Worm (Caenorhabditis elegans) whole organism, early embryonic: ENCODE data around the gene dagl-2.

ENCODE experiments used
- B0310.2 ChIP-seq: sonication (generic microtip); optimal IDR thresholded peaks from 2 replicates; lab custom pipeline; 2016; ENCODE audit warnings: mild to moderate bottlenecking, missing genetic modification characterization, missing compliant biosample characterization
- F13C5.2 ChIP-seq: sonication (generic microtip); optimal IDR thresholded peaks from 2 replicates; lab custom pipeline; 2017; ENCODE audit warnings: mild to moderate bottlenecking, missing genetic modification characterization, inconsistent platforms, missing compliant biosample characterization
- aly-1 ChIP-seq: sonication (generic microtip); optimal IDR thresholded peaks from 2 replicates; lab custom pipeline; 2016; ENCODE audit warnings: missing genetic modification characterization, missing compliant biosample characterization
- ama-1 ChIP-seq: fragments of 150-350 bp; optimal IDR thresholded peaks from 2 replicates; lab custom pipeline; 2014
- ceh-13 ChIP-seq: fragments of 200-800 bp; sonication (Bioruptor generic); optimal IDR thresholded peaks from 2 replicates; lab custom pipeline; 2018; ENCODE audit warnings: mild to moderate bottlenecking, missing genetic modification characterization, missing compliant biosample characterization
- ceh-36 ChIP-seq: sonication (generic microtip); optimal IDR thresholded peaks from 2 replicates; lab custom pipeline; 2016; ENCODE audit warnings: missing genetic modification characterization, inconsistent platforms, missing compliant biosample characterization
- ets-7 ChIP-seq: sonication (generic microtip); optimal IDR thresholded peaks from 2 replicates; lab custom pipeline; 2016; ENCODE audit warnings: missing genotype, missing genetic modification characterization, missing compliant biosample characterization
- flt-1 ChIP-seq: fragments of 200-800 bp; sonication (Bioruptor generic); IDR thresholded peaks from 2 replicates; pipeline ENCODE4 v1.3.6; 2022; ENCODE audit warnings: missing genetic modification characterization, missing compliant biosample characterization
- hmbx-1 ChIP-seq: sonication (generic microtip); optimal IDR thresholded peaks from 2 replicates; lab custom pipeline; 2016; ENCODE audit warnings: mild to moderate bottlenecking, missing genetic modification characterization, missing compliant biosample characterization
- hmg-4 ChIP-seq: fragments of 200-800 bp; sonication (Bioruptor generic); optimal IDR thresholded peaks from 2 replicates; lab custom pipeline; 2018; ENCODE audit warnings: mild to moderate bottlenecking, missing genetic modification characterization, missing compliant biosample characterization
- hnd-1 ChIP-seq: sonication (generic microtip); optimal IDR thresholded peaks from 2 replicates; lab custom pipeline; 2016; ENCODE audit warnings: missing genetic modification characterization, missing compliant biosample characterization
- pes-1 ChIP-seq: fragments of 200-800 bp; sonication (Bioruptor generic); IDR thresholded peaks from 2 replicates; pipeline ENCODE4 v1.3.6; 2022; ENCODE audit warnings: missing genetic modification reagents, missing genetic modification characterization, missing compliant biosample characterization
- scrt-1 ChIP-seq: fragments of 200-800 bp; sonication (Bioruptor generic); IDR thresholded peaks from 2 replicates; pipeline ENCODE4 v1.3.6; 2022; ENCODE audit warnings: missing genetic modification characterization, missing compliant biosample characterization
- sea-1 ChIP-seq: fragments of 200-800 bp; sonication (Bioruptor generic); conservative IDR thresholded peaks from 2 replicates; pipeline ENCODE4 v1.3.6; 2022; ENCODE audit warnings: missing genetic modification characterization, missing compliant biosample characterization
- tbx-11 ChIP-seq: fragments of 200-800 bp; sonication (Bioruptor generic); IDR thresholded peaks from 2 replicates; pipeline ENCODE4 v1.3.6; 2022; ENCODE audit warnings: missing genetic modification characterization, missing compliant biosample characterization
- tbx-37 ChIP-seq: fragments of 200-800 bp; sonication (Bioruptor generic); conservative IDR thresholded peaks from 2 replicates; pipeline ENCODE4 v1.3.6; 2022; ENCODE audit warnings: missing genetic modification reagents, missing genetic modification characterization, missing compliant biosample characterization
- tra-4 ChIP-seq: sonication (generic microtip); optimal IDR thresholded peaks from 2 replicates; lab custom pipeline; 2017; ENCODE audit warnings: missing genetic modification characterization, missing compliant biosample characterization

Gene dagl-2

ce11 chrIII:783254-783753 is at the start of gene dagl-2, which contains the start of gene ppm-1.G:
dagl-2 (minus strand) TSS chrIII:783305.
ppm-1.G (plus strand) TSS chrIII:783703.
- TF ChIP-seq F13C5.2 (tag; lab: Kevin White, UChicago) (peak; percentile 33), pes-1 (GFP tag; lab: Robert Waterston, UW) (peak; percentile 64; the same call in 1 of the 2 replicates), tbx-37 (peak; percentile 48; the same call in 1 of the 2 replicates), tra-4 (tag; lab: Kevin White, UChicago) (no peak), ceh-36 (tag; lab: Kevin White, UChicago) (no peak)

ce11 chrIII:831961-832360 is 48.9 kb upstream of the dagl-2 start, which contains the start of gene ceeh-1:
ceeh-1 (minus strand) TSS chrIII:832277.
- no peak for TF ChIP-seq B0310.2 (tag; lab: Kevin White, UChicago)
- no peak for TF ChIP-seq hnd-1
- no peak for TF ChIP-seq ceh-36 (tag; lab: Kevin White, UChicago)

- no peak for TF ChIP-seq aly-1 (tag; lab: Kevin White, UChicago)
- TF ChIP-seq F13C5.2 (tag; lab: Kevin White, UChicago) = no peak
- TF ChIP-seq hmbx-1 = no peak
- no peak for TF ChIP-seq sea-1
- no peak for TF ChIP-seq ets-7
- no peak for TF ChIP-seq hnd-1
- TF ChIP-seq flt-1 = no peak
- TF ChIP-seq ceh-13 (GFP tag; lab: Kevin White, UChicago) = no peak
- TF ChIP-seq tra-4 (tag; lab: Kevin White, UChicago) = no peak
- no peak for TF ChIP-seq scrt-1 (GFP tag; lab: Robert Waterston, UW)
- no peak for TF ChIP-seq pes-1 (GFP tag; lab: Robert Waterston, UW)
- TF ChIP-seq hmg-4 (GFP tag; lab: Kevin White, UChicago) = no peak
- TF ChIP-seq tbx-37 = no peak
- no peak for TF ChIP-seq B0310.2 (tag; lab: Kevin White, UChicago)
- TF ChIP-seq ceh-36 (tag; lab: Kevin White, UChicago) = no peak
- no peak for TF ChIP-seq ama-1 (lab: Kevin White, UChicago)
- no peak for TF ChIP-seq tbx-11 (GFP tag; lab: Robert Waterston, UW)
Measured at ce11 chrIII:825256-825655, 42.2 kb upstream of the dagl-2 start.

- TF ChIP-seq flt-1 (no peak), B0310.2 (tag; lab: Kevin White, UChicago) (no peak), aly-1 (tag; lab: Kevin White, UChicago) (no peak), ceh-36 (tag; lab: Kevin White, UChicago) (no peak), hmbx-1 (no peak), ama-1 (lab: Kevin White, UChicago) (no peak), hnd-1 (no peak), tra-4 (tag; lab: Kevin White, UChicago) (no peak), hmg-4 (GFP tag; lab: Kevin White, UChicago) (no peak), F13C5.2 (tag; lab: Kevin White, UChicago) (no peak), ets-7 (no peak), scrt-1 (GFP tag; lab: Robert Waterston, UW) (no peak), pes-1 (GFP tag; lab: Robert Waterston, UW) (no peak), tbx-11 (GFP tag; lab: Robert Waterston, UW) (no peak), ceh-13 (GFP tag; lab: Kevin White, UChicago) (no peak)
Measured at ce11 chrIII:822546-823272, 39.6 kb upstream of the dagl-2 start, which contains the start of gene clec-149. clec-149 (plus strand) TSS chrIII:823222.

ce11 chrIII:819313-819712 is 36.2 kb upstream of the dagl-2 start:
- TF ChIP-seq F13C5.2 (tag; lab: Kevin White, UChicago) = no peak
- TF ChIP-seq flt-1 = no peak
- no peak for TF ChIP-seq sea-1
- no peak for TF ChIP-seq ets-7
- no peak for TF ChIP-seq tbx-11 (GFP tag; lab: Robert Waterston, UW)
- no peak for TF ChIP-seq tra-4 (tag; lab: Kevin White, UChicago)
- no peak for TF ChIP-seq ama-1 (lab: Kevin White, UChicago)
- no peak for TF ChIP-seq ceh-13 (GFP tag; lab: Kevin White, UChicago)
- TF ChIP-seq ceh-36 (tag; lab: Kevin White, UChicago) = no peak
- no peak for TF ChIP-seq B0310.2 (tag; lab: Kevin White, UChicago)
- TF ChIP-seq hmg-4 (GFP tag; lab: Kevin White, UChicago) = no peak
- TF ChIP-seq hnd-1 = no peak
- TF ChIP-seq tbx-37 = no peak
- no peak for TF ChIP-seq aly-1 (tag; lab: Kevin White, UChicago)
- no peak for TF ChIP-seq pes-1 (GFP tag; lab: Robert Waterston, UW)
- no peak for TF ChIP-seq scrt-1 (GFP tag; lab: Robert Waterston, UW)

ce11 chrIII:815845-816244 is 32.7 kb upstream of the dagl-2 start, which contains the start of gene dac-1:
dac-1 (plus strand) TSS chrIII:816145.
- TF ChIP-seq aly-1 (tag; lab: Kevin White, UChicago) (no peak), F13C5.2 (tag; lab: Kevin White, UChicago) (no peak), hnd-1 (no peak), pes-1 (GFP tag; lab: Robert Waterston, UW) (no peak), ceh-13 (GFP tag; lab: Kevin White, UChicago) (no peak), hmg-4 (GFP tag; lab: Kevin White, UChicago) (no peak), tra-4 (tag; lab: Kevin White, UChicago) (no peak)

- no peak for TF ChIP-seq pes-1 (GFP tag; lab: Robert Waterston, UW)
- no peak for TF ChIP-seq F13C5.2 (tag; lab: Kevin White, UChicago)
- no peak for TF ChIP-seq tbx-37
- no peak for TF ChIP-seq hmg-4 (GFP tag; lab: Kevin White, UChicago)
- no peak for TF ChIP-seq ama-1 (lab: Kevin White, UChicago)
- TF ChIP-seq hmbx-1 = no peak
- TF ChIP-seq B0310.2 (tag; lab: Kevin White, UChicago) = no peak
- no peak for TF ChIP-seq hnd-1
- no peak for TF ChIP-seq tra-4 (tag; lab: Kevin White, UChicago)
- no peak for TF ChIP-seq ceh-13 (GFP tag; lab: Kevin White, UChicago)
- TF ChIP-seq flt-1 = no peak
- no peak for TF ChIP-seq ets-7
Measured at ce11 chrIII:811544-811943, 28.4 kb upstream of the dagl-2 start, which contains the start of gene daf-7. daf-7 (plus strand) TSS chrIII:811844.
